Worm (Caenorhabditis elegans) whole organism, L4/young adult: ENCODE measurements around the gene gar-1.

Experiments
- dao-5 ChIP-seq: sonication (generic microtip); optimal IDR thresholded peaks from 2 replicates; lab custom pipeline; 2016; ENCODE audit warnings: missing genotype, missing genetic modification characterization, moderate library complexity, missing compliant biosample characterization
- him-1 ChIP-seq: sonication (generic microtip); optimal IDR thresholded peaks from 2 replicates; lab custom pipeline; 2016; ENCODE audit warnings: missing genotype, missing genetic modification reagents, missing genetic modification characterization, missing compliant biosample characterization

- no peak for TF ChIP-seq him-1 (tag; lab: Kevin White, UChicago)
- no peak for TF ChIP-seq dao-5
These were observed 25.9 kb upstream of the gar-1 start, which contains the start of gene ttr-36 for ce11 chrX:6510627-6511026.
